Fruit fly (Drosophila melanogaster) whole organism, embryonic: Measurements from ENCODE around the gene Dic61B.

Source experiments
- Abd-B ChIP-seq: fragments of 200-800 bp; sonication (Bioruptor generic); optimal IDR thresholded peaks from 2 replicates; lab custom pipeline; 2018; ENCODE audit warnings: missing biosample characterization, mild to moderate bottlenecking, missing genetic modification characterization, moderate library complexity
- Atf3 ChIP-seq: fragments of 200-800 bp; sonication (Bioruptor generic); optimal IDR thresholded peaks from 3 replicates; lab custom pipeline; 2016; ENCODE audit warnings: missing biosample characterization, missing genetic modification characterization
- Bteb2 ChIP-seq: fragments of 200-800 bp; sonication (Bioruptor generic); optimal IDR thresholded peaks from 2 replicates; lab custom pipeline; 2016; ENCODE audit warnings: missing biosample characterization, missing genetic modification characterization
- CG10431 ChIP-seq: fragments of 200-800 bp; sonication (Bioruptor generic); optimal IDR thresholded peaks from 3 replicates; lab custom pipeline; 2018; ENCODE audit warnings: missing biosample characterization, mild to moderate bottlenecking, missing genetic modification characterization
- CG12769 ChIP-seq: fragments of 200-800 bp; sonication (Bioruptor generic); optimal IDR thresholded peaks from 2 replicates; lab custom pipeline; 2019; ENCODE audit warnings: missing biosample characterization, mild to moderate bottlenecking, missing genetic modification characterization, moderate library complexity
- CG13296 ChIP-seq: fragments of 200-800 bp; sonication (Bioruptor generic); optimal IDR thresholded peaks from 3 replicates; lab custom pipeline; 2018; ENCODE audit warnings: missing biosample characterization, mild to moderate bottlenecking, missing genetic modification characterization
- CG14860 ChIP-seq: fragments of 200-800 bp; sonication (Bioruptor generic); IDR thresholded peaks from 3 replicates; pipeline ENCODE4 v1.3.6; 2022; ENCODE audit warnings: missing biosample characterization, missing genetic modification characterization; ENCODE audit not compliant: partially characterized antibody
- CG1647 ChIP-seq: fragments of 200-800 bp; sonication (Bioruptor generic); optimal IDR thresholded peaks from 3 replicates; lab custom pipeline; 2016; ENCODE audit warnings: missing biosample characterization, missing genetic modification characterization
- CG17361 ChIP-seq: fragments of 200-800 bp; sonication (Bioruptor generic); IDR thresholded peaks from 3 replicates; pipeline ENCODE4 v1.3.6; 2022; ENCODE audit warnings: missing biosample characterization, missing genetic modification characterization
- CG17612 ChIP-seq: fragments of 200-800 bp; sonication (Bioruptor generic); IDR thresholded peaks from 2 replicates; pipeline ENCODE4 v1.3.6; 2022; ENCODE audit warnings: missing biosample characterization, missing genetic modification characterization
- CG1792 ChIP-seq: fragments of 200-800 bp; sonication (Bioruptor generic); optimal IDR thresholded peaks from 2 replicates; lab custom pipeline; 2016; ENCODE audit warnings: missing biosample characterization, missing genetic modification characterization
- CG2202 ChIP-seq: fragments of 200-800 bp; sonication (Bioruptor generic); optimal IDR thresholded peaks from 2 replicates; lab custom pipeline; 2018; ENCODE audit warnings: missing biosample characterization, mild to moderate bottlenecking, missing genetic modification characterization
- CG30403 ChIP-seq: fragments of 200-800 bp; sonication (Bioruptor generic); optimal IDR thresholded peaks from 3 replicates; lab custom pipeline; 2016; ENCODE audit warnings: missing biosample characterization, missing genetic modification characterization
- CG30431 ChIP-seq: fragments of 200-800 bp; sonication (Bioruptor generic); optimal IDR thresholded peaks from 2 replicates; lab custom pipeline; 2017; ENCODE audit warnings: missing biosample characterization, missing genetic modification characterization
- CG31365 ChIP-seq: fragments of 200-800 bp; sonication (Bioruptor generic); optimal IDR thresholded peaks from 2 replicates; lab custom pipeline; 2018; ENCODE audit warnings: missing biosample characterization, mild to moderate bottlenecking, missing genetic modification characterization
- CG3281 ChIP-seq: fragments of 200-800 bp; sonication (Bioruptor generic); optimal IDR thresholded peaks from 3 replicates; lab custom pipeline; 2017; ENCODE audit warnings: missing biosample characterization, mild to moderate bottlenecking, missing genetic modification characterization
- CG3838 ChIP-seq: fragments of 200-800 bp; sonication (Bioruptor generic); optimal IDR thresholded peaks from 3 replicates; lab custom pipeline; 2016; ENCODE audit warnings: missing biosample characterization, missing genetic modification characterization
- CG6254 ChIP-seq: fragments of 200-800 bp; sonication (Bioruptor generic); optimal IDR thresholded peaks from 3 replicates; lab custom pipeline; 2017; ENCODE audit warnings: mild to moderate bottlenecking, missing biosample characterization, missing genetic modification reagents, missing genetic modification characterization
- CG7271 ChIP-seq: fragments of 200-800 bp; sonication (Bioruptor generic); optimal IDR thresholded peaks from 2 replicates; lab custom pipeline; 2018; ENCODE audit warnings: missing biosample characterization, mild to moderate bottlenecking, missing genetic modification characterization, moderate library complexity
- CG7987 ChIP-seq: fragments of 200-800 bp; sonication (Bioruptor generic); optimal IDR thresholded peaks from 2 replicates; lab custom pipeline; 2018; ENCODE audit warnings: missing biosample characterization, mild to moderate bottlenecking, missing genetic modification characterization, moderate library complexity
- CG8388 ChIP-seq: fragments of 200-800 bp; sonication (Bioruptor generic); optimal IDR thresholded peaks from 2 replicates; lab custom pipeline; 2019; ENCODE audit warnings: missing biosample characterization, mild to moderate bottlenecking, missing genetic modification characterization, moderate library complexity
- CG9437 ChIP-seq: fragments of 200-800 bp; sonication (Bioruptor generic); optimal IDR thresholded peaks from 2 replicates; lab custom pipeline; 2018; ENCODE audit warnings: missing biosample characterization, mild to moderate bottlenecking, missing genetic modification characterization
- CrebB ChIP-seq: fragments of 200-800 bp; sonication (Bioruptor generic); optimal IDR thresholded peaks from 3 replicates; lab custom pipeline; 2018; ENCODE audit warnings: missing biosample characterization, mild to moderate bottlenecking, missing genetic modification characterization
- Dad ChIP-seq: fragments of 200-800 bp; sonication (Bioruptor generic); optimal IDR thresholded peaks from 3 replicates; lab custom pipeline; 2016; ENCODE audit warnings: missing biosample characterization, missing genetic modification characterization
- Drgx ChIP-seq: fragments of 200-800 bp; sonication (Bioruptor generic); IDR thresholded peaks from 2 replicates; pipeline ENCODE4 v1.3.6; 2022; ENCODE audit warnings: missing biosample characterization, missing genetic modification characterization
- Ets97D ChIP-seq: fragments of 200-800 bp; sonication (Bioruptor generic); optimal IDR thresholded peaks from 3 replicates; lab custom pipeline; 2016; ENCODE audit warnings: missing biosample characterization, missing genetic modification characterization
- Hey ChIP-seq: fragments of 200-800 bp; sonication (Bioruptor generic); optimal IDR thresholded peaks from 3 replicates; lab custom pipeline; 2018; ENCODE audit warnings: missing biosample characterization, mild to moderate bottlenecking, missing genetic modification characterization
- Hr51 ChIP-seq, 2 experiments: fragments of 200-800 bp; sonication (Bioruptor generic); optimal IDR thresholded peaks; 2 replicates in 1 of 2; 3 replicates in 1 of 2; lab custom pipeline; 2016 to 2018; ENCODE audit warnings: missing biosample characterization in 2 of 2, missing genetic modification characterization in 2 of 2, mild to moderate bottlenecking in 1 of 2, moderate library complexity in 1 of 2
- Hr78 ChIP-seq, 2 experiments: fragments of 200-800 bp in 1 of 2; fragments of >200 bp in 1 of 2; sonication (Bioruptor generic) in 1 of 2; optimal IDR thresholded peaks; 2 replicates each; lab custom pipeline; 2017 to 2019; ENCODE audit warnings: missing biosample characterization in 2 of 2, missing genetic modification characterization in 2 of 2, mild to moderate bottlenecking in 1 of 2, moderate library complexity in 1 of 2
- Opbp ChIP-seq: fragments of 200-800 bp; sonication (Bioruptor generic); IDR thresholded peaks from 3 replicates; pipeline ENCODE4 v1.3.6; 2022; ENCODE audit warnings: missing biosample characterization, missing genetic modification characterization; ENCODE audit not compliant: partially characterized antibody
- Stat92E ChIP-seq, 3 experiments: fragments of >200 bp in 2 of 3; fragments of 200-800 bp in 1 of 3; sonication (Bioruptor generic) in 1 of 3; optimal IDR thresholded peaks; 2 replicates each; lab custom pipeline; 2017 to 2019; ENCODE audit warnings: missing biosample characterization in 3 of 3, missing genetic modification characterization in 3 of 3, mild to moderate bottlenecking in 1 of 3, moderate library complexity in 1 of 3
- az2 ChIP-seq: fragments of 200-800 bp; sonication (Bioruptor generic); optimal IDR thresholded peaks from 3 replicates; lab custom pipeline; 2016; ENCODE audit warnings: missing biosample characterization, missing genetic modification characterization
- bcd ChIP-seq: fragments of 200-800 bp; sonication (Bioruptor generic); optimal IDR thresholded peaks from 2 replicates; lab custom pipeline; 2017; ENCODE audit warnings: missing biosample characterization, mild to moderate bottlenecking, missing genetic modification characterization
- da ChIP-seq: fragments of 200-800 bp; sonication (Bioruptor generic); optimal IDR thresholded peaks from 2 replicates; lab custom pipeline; 2016; ENCODE audit warnings: missing biosample characterization, missing genetic modification characterization
- disco-r ChIP-seq: fragments of 200-800 bp; sonication (Bioruptor generic); optimal IDR thresholded peaks from 2 replicates; lab custom pipeline; 2016; ENCODE audit warnings: missing biosample characterization, missing genetic modification characterization
- dm ChIP-seq: fragments of 200-800 bp; sonication (Bioruptor generic); optimal IDR thresholded peaks from 3 replicates; lab custom pipeline; 2016; ENCODE audit warnings: missing biosample characterization, missing genetic modification characterization
- emc ChIP-seq: fragments of 200-800 bp; sonication (Bioruptor generic); optimal IDR thresholded peaks from 2 replicates; lab custom pipeline; 2016; ENCODE audit warnings: missing biosample characterization, missing genetic modification characterization
- fd3F ChIP-seq: fragments of 200-800 bp; sonication (Bioruptor generic); optimal IDR thresholded peaks from 2 replicates; lab custom pipeline; 2018; ENCODE audit warnings: missing biosample characterization, mild to moderate bottlenecking, missing genetic modification characterization, moderate library complexity
- fd96Cb ChIP-seq: fragments of 200-800 bp; sonication (Bioruptor generic); optimal IDR thresholded peaks from 2 replicates; lab custom pipeline; 2018; ENCODE audit warnings: missing biosample characterization, mild to moderate bottlenecking, missing genetic modification characterization, moderate library complexity
- kah ChIP-seq: fragments of 200-800 bp; sonication (Bioruptor generic); optimal IDR thresholded peaks from 2 replicates; lab custom pipeline; 2018; ENCODE audit warnings: missing biosample characterization, mild to moderate bottlenecking, missing genetic modification characterization
- kay ChIP-seq: fragments of 200-800 bp; sonication (Bioruptor generic); optimal IDR thresholded peaks from 2 replicates; lab custom pipeline; 2016; ENCODE audit warnings: missing biosample characterization, missing genetic modification characterization
- odd ChIP-seq: fragments of 200-800 bp; sonication (Bioruptor generic); optimal IDR thresholded peaks from 2 replicates; lab custom pipeline; 2017; ENCODE audit warnings: missing biosample characterization, mild to moderate bottlenecking, missing genetic modification characterization
- peb ChIP-seq: fragments of 200-800 bp; sonication (Bioruptor generic); IDR thresholded peaks from 2 replicates; pipeline ENCODE4 v1.3.6; 2022; ENCODE audit warnings: missing biosample characterization, missing genetic modification characterization
- pfk ChIP-seq: fragments of 200-800 bp; sonication (Bioruptor generic); optimal IDR thresholded peaks from 2 replicates; lab custom pipeline; 2018; ENCODE audit warnings: missing biosample characterization, mild to moderate bottlenecking, missing genetic modification characterization, moderate library complexity
- pho ChIP-seq: fragments of 200-800 bp; sonication (Bioruptor generic); optimal IDR thresholded peaks from 2 replicates; lab custom pipeline; 2016; ENCODE audit warnings: missing biosample characterization, missing genetic modification characterization
- ro ChIP-seq: fragments of 200-800 bp; sonication (Bioruptor generic); IDR thresholded peaks from 2 replicates; pipeline ENCODE4 v1.3.6; 2022; ENCODE audit warnings: missing biosample characterization, missing genetic modification characterization
- sens ChIP-seq: fragments of 200-800 bp; sonication (Bioruptor generic); peaks from one replicate; lab custom pipeline; 2016; ENCODE audit warnings: missing biosample characterization, missing genetic modification characterization
- sens-2 ChIP-seq: fragments of 200-800 bp; sonication (Bioruptor generic); IDR thresholded peaks from 2 replicates; pipeline ENCODE4 v1.3.6; 2022; ENCODE audit warnings: missing biosample characterization, missing genetic modification characterization
- sob ChIP-seq: fragments of 200-800 bp; sonication (Bioruptor generic); IDR thresholded peaks from 2 replicates; pipeline ENCODE4 v1.3.6; 2022; ENCODE audit warnings: missing biosample characterization, missing genetic modification characterization
- yki ChIP-seq: fragments of >200 bp; optimal IDR thresholded peaks from 3 replicates; lab custom pipeline; 2018

Dic61B gene

dm6 chr3L:128295-129117 lies 23.9 kb downstream of the Dic61B start (continued):
- TF ChIP-seq CG13296 (GFP tag; lab: Kevin White, UChicago), result no peak
- TF ChIP-seq CG10431 (GFP tag; lab: Kevin White, UChicago), result peak; percentile 25
- TF ChIP-seq pho (GFP tag; lab: Kevin White, UChicago), result no peak
- TF ChIP-seq CG14860, result no peak
- TF ChIP-seq emc (GFP tag; lab: Kevin White, UChicago), result no peak
- TF ChIP-seq Stat92E (GFP tag; optimal IDR thresholded peaks at IDR 0.05; lab: Kevin White, UChicago), result peak in 1 of 3 experiments; percentile 28
- TF ChIP-seq Atf3 (GFP tag; lab: Kevin White, UChicago), result no peak
- TF ChIP-seq Hr51 (GFP tag; optimal IDR thresholded peaks at IDR 0.05; lab: Kevin White, UChicago), result no peak
- TF ChIP-seq Opbp (GFP tag; lab: Robert Waterston, UW), result no peak
- TF ChIP-seq CG7987 (GFP tag; lab: Kevin White, UChicago), result no peak
- no peak for TF ChIP-seq ro (GFP tag; lab: Robert Waterston, UW)
- TF ChIP-seq da (GFP tag; lab: Kevin White, UChicago), result no peak
- TF ChIP-seq fd96Cb (tag; lab: Kevin White, UChicago), result no peak
- TF ChIP-seq peb (GFP tag; lab: Robert Waterston, UW), result no peak
- TF ChIP-seq bcd (GFP tag; lab: Kevin White, UChicago), result no peak
- TF ChIP-seq az2, result no peak
- TF ChIP-seq CG3838 (GFP tag; lab: Kevin White, UChicago), result no peak
- peak; percentile 16 for TF ChIP-seq odd (GFP tag; lab: Kevin White, UChicago)
- TF ChIP-seq disco-r (GFP tag; lab: Kevin White, UChicago), result no peak
- no peak for TF ChIP-seq CG6254
- TF ChIP-seq CG8388 (GFP tag; lab: Kevin White, UChicago), result no peak
- no peak for TF ChIP-seq yki (lab: Kevin White, UChicago)
- peak; percentile 95 for TF ChIP-seq CG12769 (tag; lab: Kevin White, UChicago)
- TF ChIP-seq CG17612 (GFP tag; lab: Robert Waterston, UW), result no peak
- peak; percentile 99 for TF ChIP-seq pfk
- no peak for TF ChIP-seq Hr78 (GFP tag; optimal IDR thresholded peaks at IDR 0.05; lab: Kevin White, UChicago)
- no peak for TF ChIP-seq Dad (GFP tag; lab: Kevin White, UChicago)
- peak; percentile 54 for TF ChIP-seq CrebB (tag; lab: Kevin White, UChicago)
- TF ChIP-seq kay, result no peak
- no peak for TF ChIP-seq CG1792 (GFP tag; lab: Kevin White, UChicago)
- no peak for TF ChIP-seq sens-2 (GFP tag; lab: Robert Waterston, UW)
- TF ChIP-seq CG7271, result no peak
- peak; percentile 71 for TF ChIP-seq sens
- 0 out of 2 replicates have a peak, but pooled peaks have one; percentile 17 for TF ChIP-seq Drgx (GFP tag; lab: Robert Waterston, UW)
- no peak for TF ChIP-seq fd3F (GFP tag; lab: Kevin White, UChicago)
- TF ChIP-seq CG30431 (GFP tag; lab: Kevin White, UChicago), result no peak
- TF ChIP-seq Abd-B (GFP tag; lab: Kevin White, UChicago), result no peak
- TF ChIP-seq CG3281 (GFP tag; lab: Kevin White, UChicago), result no peak
- peak; percentile 7 for TF ChIP-seq CG31365
- no peak for TF ChIP-seq Hey
- peak; percentile 40 for TF ChIP-seq Ets97D (GFP tag; lab: Kevin White, UChicago)
- TF ChIP-seq dm (GFP tag; lab: Kevin White, UChicago), result no peak
- no peak for TF ChIP-seq Bteb2
- TF ChIP-seq CG30403, result no peak
- TF ChIP-seq CG17361 (GFP tag; lab: Robert Waterston, UW), result no peak
- peak; percentile 60 for TF ChIP-seq CG9437 (GFP tag; lab: Kevin White, UChicago)
- no peak for TF ChIP-seq CG2202 (tag; lab: Kevin White, UChicago)
- no peak for TF ChIP-seq CG1647 (GFP tag; lab: Kevin White, UChicago)
- TF ChIP-seq sob, result no peak
- TF ChIP-seq kah, result peak; percentile 30
